Worm (Caenorhabditis elegans) whole organism, late embryonic: ENCODE measurements around the gene drr-1.

ENCODE experiments used
- C08G9.2 ChIP-seq: sonication (generic microtip); optimal IDR thresholded peaks from 2 replicates; lab custom pipeline; 2016; ENCODE audit warnings: mild to moderate bottlenecking, missing genetic modification characterization, moderate library complexity, missing compliant biosample characterization
- C38D4.7 ChIP-seq: fragments of 200-800 bp; sonication (Bioruptor generic); optimal IDR thresholded peaks from 2 replicates; lab custom pipeline; 2018; ENCODE audit warnings: mild to moderate bottlenecking, missing genetic modification characterization, moderate library complexity, missing compliant biosample characterization
- F13H6.1 ChIP-seq: sonication (generic microtip); optimal IDR thresholded peaks from 2 replicates; lab custom pipeline; 2016; ENCODE audit warnings: missing genetic modification characterization, missing compliant biosample characterization
- K02D7.2 ChIP-seq: sonication (generic microtip); optimal IDR thresholded peaks from 2 replicates; lab custom pipeline; 2017; ENCODE audit warnings: mild to moderate bottlenecking, missing genetic modification characterization, missing compliant biosample characterization
- T23F11.4 ChIP-seq: fragments of 200-800 bp; sonication (Bioruptor generic); optimal IDR thresholded peaks from 2 replicates; lab custom pipeline; 2018; ENCODE audit warnings: mild to moderate bottlenecking, missing genetic modification characterization, missing compliant biosample characterization
- Y22D7AL.16 ChIP-seq: sonication (generic microtip); optimal IDR thresholded peaks from 2 replicates; lab custom pipeline; 2016; ENCODE audit warnings: missing genetic modification characterization, missing compliant biosample characterization
- ahr-1 ChIP-seq: sonication (generic microtip); optimal IDR thresholded peaks from 2 replicates; lab custom pipeline; 2016; ENCODE audit warnings: missing genetic modification characterization, missing compliant biosample characterization
- ama-1 ChIP-seq: fragments of 150-350 bp; optimal IDR thresholded peaks from 2 replicates; lab custom pipeline; 2014
- ceh-14 ChIP-seq: sonication (generic microtip); optimal IDR thresholded peaks from 2 replicates; lab custom pipeline; 2016; ENCODE audit warnings: missing genotype, missing genetic modification characterization, missing compliant biosample characterization
- ceh-18 ChIP-seq: sonication (generic microtip); optimal IDR thresholded peaks from 2 replicates; lab custom pipeline; 2016; ENCODE audit warnings: missing genetic modification characterization, missing compliant biosample characterization
- ceh-19 ChIP-seq: fragments of 200-800 bp; sonication (Bioruptor generic); optimal IDR thresholded peaks from 2 replicates; lab custom pipeline; 2018; ENCODE audit warnings: mild to moderate bottlenecking, missing genetic modification characterization, missing compliant biosample characterization
- ceh-2 ChIP-seq: sonication (generic microtip); optimal IDR thresholded peaks from 2 replicates; lab custom pipeline; 2016; ENCODE audit warnings: missing genotype, missing genetic modification characterization, missing compliant biosample characterization
- ceh-22 ChIP-seq: sonication (generic microtip); optimal IDR thresholded peaks from 2 replicates; lab custom pipeline; 2017; ENCODE audit warnings: missing biosample characterization, missing genetic modification characterization
- ceh-30 ChIP-seq: fragments of 150-350 bp; optimal IDR thresholded peaks from 2 replicates; lab custom pipeline; 2014; ENCODE audit warnings: missing biosample characterization, missing genetic modification characterization
- ceh-31 ChIP-seq: sonication (generic microtip); optimal IDR thresholded peaks from 2 replicates; lab custom pipeline; 2016; ENCODE audit warnings: missing genetic modification characterization, missing compliant biosample characterization
- ceh-34 ChIP-seq: sonication (generic microtip); optimal IDR thresholded peaks from 2 replicates; lab custom pipeline; 2016; ENCODE audit warnings: mild to moderate bottlenecking, missing genetic modification characterization, missing compliant biosample characterization
- ceh-45 ChIP-seq: fragments of 200-800 bp; sonication (Bioruptor generic); IDR thresholded peaks from 2 replicates; pipeline ENCODE4 v1.3.6; 2022; ENCODE audit warnings: missing genetic modification reagents, missing genetic modification characterization, missing compliant biosample characterization
- ceh-48 ChIP-seq: sonication (generic microtip); optimal IDR thresholded peaks from 2 replicates; lab custom pipeline; 2016; ENCODE audit warnings: missing genetic modification characterization, inconsistent platforms, missing compliant biosample characterization
- dmd-4 ChIP-seq: sonication (generic microtip); optimal IDR thresholded peaks from 2 replicates; lab custom pipeline; 2016; ENCODE audit warnings: borderline replicate concordance, missing genetic modification characterization, missing compliant biosample characterization
- dve-1 ChIP-seq: sonication (generic microtip); optimal IDR thresholded peaks from 2 replicates; lab custom pipeline; 2017; ENCODE audit warnings: antibody characterized with exemption, mild to moderate bottlenecking, missing genetic modification characterization, missing compliant biosample characterization
- elt-2 ChIP-seq: sonication (generic microtip); optimal IDR thresholded peaks from 2 replicates; lab custom pipeline; 2016; ENCODE audit warnings: missing genetic modification reagents, missing genetic modification characterization, missing compliant biosample characterization
- elt-4 ChIP-seq: sonication (generic microtip); optimal IDR thresholded peaks from 2 replicates; lab custom pipeline; 2016; ENCODE audit warnings: missing genetic modification characterization, missing compliant biosample characterization
- eyg-1 ChIP-seq: sonication (generic microtip); optimal IDR thresholded peaks from 2 replicates; lab custom pipeline; 2016; ENCODE audit warnings: missing genotype, missing genetic modification characterization, missing compliant biosample characterization
- fax-1 ChIP-seq: sonication (generic microtip); optimal IDR thresholded peaks from 2 replicates; lab custom pipeline; 2016; ENCODE audit warnings: missing genotype, missing genetic modification characterization, missing compliant biosample characterization
- fkh-10 ChIP-seq: fragments of 150-350 bp; optimal IDR thresholded peaks from 2 replicates; lab custom pipeline; 2014; ENCODE audit warnings: missing biosample characterization, missing genetic modification reagents, missing genetic modification characterization
- fkh-6 ChIP-seq: sonication (generic microtip); optimal IDR thresholded peaks from 2 replicates; lab custom pipeline; 2016; ENCODE audit warnings: missing genetic modification characterization, missing compliant biosample characterization
- gmeb-2 ChIP-seq: sonication (generic microtip); optimal IDR thresholded peaks from 2 replicates; lab custom pipeline; 2016; ENCODE audit warnings: missing genetic modification characterization, inconsistent platforms, missing compliant biosample characterization
- hlh-13 ChIP-seq: fragments of 200-800 bp; sonication (Bioruptor generic); optimal IDR thresholded peaks from 2 replicates; lab custom pipeline; 2018; ENCODE audit warnings: mild to moderate bottlenecking, missing genetic modification characterization, missing compliant biosample characterization
- hlh-15 ChIP-seq: sonication (generic microtip); optimal IDR thresholded peaks from 2 replicates; lab custom pipeline; 2016; ENCODE audit warnings: missing genetic modification characterization, missing compliant biosample characterization
- hlh-30 ChIP-seq: sonication (generic microtip); optimal IDR thresholded peaks from 2 replicates; lab custom pipeline; 2017; ENCODE audit warnings: antibody characterized with exemption, missing genetic modification characterization, missing compliant biosample characterization; ENCODE audit not compliant: insufficient read depth
- hlh-6 ChIP-seq: sonication (generic microtip); optimal IDR thresholded peaks from 2 replicates; lab custom pipeline; 2016; ENCODE audit warnings: missing genotype, missing genetic modification characterization, missing compliant biosample characterization
- hlh-8 ChIP-seq: sonication (generic microtip); optimal IDR thresholded peaks from 2 replicates; lab custom pipeline; 2016; ENCODE audit warnings: missing genotype, missing genetic modification characterization, missing compliant biosample characterization
- lim-6 ChIP-seq: sonication (generic microtip); optimal IDR thresholded peaks from 2 replicates; lab custom pipeline; 2016; ENCODE audit warnings: missing genetic modification characterization, missing compliant biosample characterization
- madf-2 ChIP-seq: sonication (generic microtip); optimal IDR thresholded peaks from 2 replicates; lab custom pipeline; 2017; ENCODE audit warnings: missing genetic modification characterization, missing compliant biosample characterization
- nhr-232 ChIP-seq: sonication (generic microtip); optimal IDR thresholded peaks from 2 replicates; lab custom pipeline; 2016; ENCODE audit warnings: missing genetic modification characterization, missing compliant biosample characterization
- npax-4 ChIP-seq: sonication (generic microtip); optimal IDR thresholded peaks from 2 replicates; lab custom pipeline; 2016; ENCODE audit warnings: missing genetic modification characterization, missing compliant biosample characterization
- pat-9 ChIP-seq: fragments of 200-800 bp; sonication (Bioruptor generic); optimal IDR thresholded peaks from 2 replicates; lab custom pipeline; 2018; ENCODE audit warnings: mild to moderate bottlenecking, missing genetic modification characterization, moderate library complexity, missing compliant biosample characterization
- pax-1 ChIP-seq: fragments of 150-350 bp; optimal IDR thresholded peaks from 2 replicates; lab custom pipeline; 2014; ENCODE audit warnings: missing biosample characterization, missing genetic modification characterization
- pha-2 ChIP-seq: sonication (generic microtip); optimal IDR thresholded peaks from 2 replicates; lab custom pipeline; 2017; ENCODE audit warnings: mild to moderate bottlenecking, missing genetic modification characterization, missing compliant biosample characterization
- pha-4 ChIP-seq: fragments of 150-350 bp; optimal IDR thresholded peaks from 2 replicates; lab custom pipeline; 2018; ENCODE audit warnings: missing biosample characterization, missing genetic modification reagents, missing genetic modification characterization
- pqm-1 ChIP-seq: sonication (generic microtip); optimal IDR thresholded peaks from 2 replicates; lab custom pipeline; 2016; ENCODE audit warnings: missing genetic modification characterization, missing compliant biosample characterization
- rnt-1 ChIP-seq: sonication (generic microtip); optimal IDR thresholded peaks from 2 replicates; lab custom pipeline; 2016; ENCODE audit warnings: missing genetic modification characterization, missing compliant biosample characterization
- sdc-2 ChIP-seq: sonication (generic microtip); optimal IDR thresholded peaks from 2 replicates; lab custom pipeline; 2016; ENCODE audit warnings: missing genotype, missing genetic modification characterization, missing compliant biosample characterization
- sox-4 ChIP-seq: sonication (generic microtip); optimal IDR thresholded peaks from 2 replicates; lab custom pipeline; 2017; ENCODE audit warnings: mild to moderate bottlenecking, missing genetic modification characterization, inconsistent platforms, missing compliant biosample characterization
- tbx-2 ChIP-seq: sonication (generic microtip); optimal IDR thresholded peaks from 2 replicates; lab custom pipeline; 2016; ENCODE audit warnings: missing genetic modification characterization, missing compliant biosample characterization
- unc-3 ChIP-seq, 2 experiments: fragments of 200-800 bp in 1 of 2; sonication (Bioruptor generic) in 1 of 2; sonication (generic microtip) in 1 of 2; conservative IDR thresholded peaks in 1 of 2; optimal IDR thresholded peaks in 1 of 2; 2 replicates each; pipeline versions ENCODE4 v1.3.6 to Lab custom; 2016 to 2022; ENCODE audit warnings: missing compliant biosample characterization in 2 of 2, missing genetic modification characterization in 2 of 2, missing genetic modification reagents in 1 of 2
- zip-5 ChIP-seq: sonication (generic microtip); optimal IDR thresholded peaks from 2 replicates; lab custom pipeline; 2016; ENCODE audit warnings: missing genetic modification characterization, missing compliant biosample characterization
- ztf-16 ChIP-seq: sonication (generic microtip); optimal IDR thresholded peaks from 2 replicates; lab custom pipeline; 2017; ENCODE audit warnings: missing genetic modification characterization, missing compliant biosample characterization

drr-1 gene

DNA sequence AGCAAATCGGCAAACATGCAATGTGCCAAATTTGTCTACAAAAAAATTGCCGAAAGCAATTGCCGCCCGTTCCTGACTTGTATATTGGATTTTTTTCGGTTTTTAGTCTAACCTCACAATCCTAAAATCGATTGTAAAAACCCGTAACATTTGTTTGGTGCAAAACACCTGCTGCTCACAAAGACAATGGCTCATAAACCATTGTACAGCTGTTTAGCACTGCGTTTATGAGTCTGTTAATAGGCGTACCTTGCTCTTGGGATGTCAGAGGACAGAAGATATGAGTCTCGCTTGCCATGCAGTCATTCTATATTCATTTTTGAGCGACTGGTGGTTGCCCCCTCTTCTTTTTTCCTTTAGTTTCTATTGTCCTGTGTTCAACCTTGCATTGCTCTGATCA is 23.6 kb downstream of the drr-1 start, which contains the start of gene E01G4.5:
Gene E01G4.5, plus strand, starts transcription at position 301 of the 400 bp plus-strand sequence.
- no peak for TF ChIP-seq ceh-48 (tag; lab: Kevin White, UChicago)
- TF ChIP-seq ceh-18 (tag; lab: Kevin White, UChicago): no peak
- no peak for TF ChIP-seq C08G9.2 (tag; lab: Kevin White, UChicago)
- TF ChIP-seq tbx-2 (tag; lab: Kevin White, UChicago): no peak
- no peak for TF ChIP-seq hlh-15 (tag; lab: Kevin White, UChicago)
- TF ChIP-seq ceh-19: no peak
- TF ChIP-seq madf-2 (tag; lab: Kevin White, UChicago): no peak
- no peak for TF ChIP-seq fkh-6 (tag; lab: Kevin White, UChicago)
- TF ChIP-seq unc-3 (GFP tag; conservative IDR thresholded peaks at IDR 0.05; lab: Robert Waterston, UW): no peak
- no peak for TF ChIP-seq unc-3 (tag; optimal IDR thresholded peaks at IDR 0.05; lab: Kevin White, UChicago)
- no peak for TF ChIP-seq pqm-1 (tag; lab: Kevin White, UChicago)
- no peak for TF ChIP-seq pha-2 (tag; lab: Kevin White, UChicago)
- TF ChIP-seq ceh-31 (tag; lab: Kevin White, UChicago): no peak

DNA sequence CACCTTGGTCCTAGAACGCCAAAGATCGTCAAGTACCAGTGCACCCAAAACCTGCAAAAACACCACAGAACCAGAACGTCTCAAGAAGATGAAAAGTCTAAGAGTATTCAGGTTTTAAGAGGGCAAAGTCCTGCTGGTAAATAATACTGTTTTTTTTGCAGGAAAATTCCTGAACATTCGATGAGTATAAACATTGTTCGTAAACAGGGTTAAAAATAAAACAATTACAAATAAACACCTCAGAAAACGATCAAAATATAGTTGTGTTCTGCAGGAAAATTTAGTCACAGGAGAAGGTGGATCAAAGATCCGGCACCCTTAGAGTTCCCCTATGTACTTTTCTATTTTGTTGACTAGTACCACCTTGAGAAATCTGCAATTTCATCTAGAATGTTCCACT is 25.0 kb downstream of the drr-1 start:
- TF ChIP-seq fkh-6 (tag; lab: Kevin White, UChicago) (no peak), ceh-34 (no peak), ama-1 (lab: Kevin White, UChicago) (no peak), fax-1 (tag; lab: Kevin White, UChicago) (no peak), hlh-6 (no peak), sox-4 (tag; lab: Kevin White, UChicago) (no peak), ceh-19 (no peak)

DNA sequence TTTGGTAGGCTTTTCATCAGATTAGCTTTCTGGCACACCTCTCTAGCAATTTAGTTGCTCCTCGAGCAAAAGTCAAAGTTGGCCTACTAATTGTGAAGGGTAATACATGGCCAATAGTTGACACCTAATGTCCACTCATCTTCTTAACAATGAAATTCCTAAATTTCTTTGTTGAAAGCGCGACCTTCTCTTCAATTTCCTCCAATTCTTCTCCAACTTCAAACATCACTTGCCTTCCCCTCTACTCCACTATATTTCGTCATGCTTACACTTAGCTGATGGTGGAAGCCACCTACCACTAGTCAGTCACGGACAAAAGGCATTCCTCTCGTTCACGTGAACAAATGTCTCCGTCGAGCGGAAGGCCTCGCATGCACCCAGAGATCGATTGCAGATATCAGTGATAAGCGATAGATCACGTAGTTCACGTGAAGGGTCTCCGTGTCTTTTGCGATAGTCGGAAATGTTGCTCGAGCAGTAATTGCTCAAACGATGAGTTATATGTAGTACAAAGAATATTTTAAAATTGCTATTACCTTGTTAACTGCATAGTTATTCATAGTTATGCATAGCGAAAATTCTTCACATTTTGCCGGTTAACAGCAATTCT is 26.6 kb downstream of the drr-1 start, which contains the start of gene E01G4.3:
Gene E01G4.3, minus strand, starts transcription at position 560 of the 610 bp plus-strand sequence.
- TF ChIP-seq C38D4.7 (GFP tag; lab: Kevin White, UChicago) (no peak), pha-4 (no peak), ahr-1 (tag; lab: Kevin White, UChicago) (no peak), hlh-13 (GFP tag; lab: Kevin White, UChicago) (no peak), ztf-16 (tag; lab: Kevin White, UChicago) (no peak), ceh-22 (no peak), hlh-15 (tag; lab: Kevin White, UChicago) (no peak), hlh-8 (tag; lab: Kevin White, UChicago) (no peak), npax-4 (no peak), fkh-10 (GFP tag; lab: Kevin White, UChicago) (no peak), zip-5 (tag; lab: Kevin White, UChicago) (no peak), dmd-4 (no peak), hlh-30 (tag; lab: Kevin White, UChicago) (peak; percentile 40), tbx-2 (tag; lab: Kevin White, UChicago) (no peak), T23F11.4 (GFP tag; lab: Kevin White, UChicago) (no peak), fax-1 (tag; lab: Kevin White, UChicago) (no peak), pax-1 (tag; lab: Kevin White, UChicago) (no peak), nhr-232 (tag; lab: Kevin White, UChicago) (no peak), lim-6 (tag; lab: Kevin White, UChicago) (no peak), ceh-45 (no peak), dve-1 (tag; lab: Kevin White, UChicago) (no peak), ceh-34 (no peak), unc-3 (GFP tag; conservative IDR thresholded peaks at IDR 0.05; lab: Robert Waterston, UW) (no peak), unc-3 (tag; optimal IDR thresholded peaks at IDR 0.05; lab: Kevin White, UChicago) (no peak), elt-2 (peak; percentile 84), ceh-14 (tag; lab: Kevin White, UChicago) (no peak), ceh-2 (tag; lab: Kevin White, UChicago) (no peak), rnt-1 (tag; lab: Kevin White, UChicago) (peak; percentile 59), ceh-30 (no peak), hlh-6 (no peak), ceh-18 (tag; lab: Kevin White, UChicago) (peak; percentile 72), pat-9 (tag; lab: Kevin White, UChicago) (no peak), elt-4 (tag; lab: Kevin White, UChicago) (no peak), sdc-2 (tag; lab: Kevin White, UChicago) (no peak), gmeb-2 (tag; lab: Kevin White, UChicago) (no peak), eyg-1 (tag; lab: Kevin White, UChicago) (no peak), F13H6.1 (tag; lab: Kevin White, UChicago) (no peak), Y22D7AL.16 (tag; lab: Kevin White, UChicago) (no peak), ceh-19 (no peak), K02D7.2 (tag; lab: Kevin White, UChicago) (no peak)
